Fruit fly (Drosophila melanogaster) whole organism, embryonic: ENCODE results near the gene kirre.
A peak's percentile ranks its signal among the peaks of the same experiment; 100 is the strongest.

Experiments
- Bgb ChIP-seq: fragments of 200-800 bp; sonication (Bioruptor generic); IDR thresholded peaks from 2 replicates; pipeline ENCODE4 v1.3.6; 2022; ENCODE audit warnings: missing biosample characterization, missing genetic modification characterization; ENCODE audit not compliant: partially characterized antibody
- CG11456 ChIP-seq: fragments of 200-800 bp; sonication (Bioruptor generic); IDR thresholded peaks from 3 replicates; pipeline ENCODE4 v1.3.6; 2022; ENCODE audit warnings: missing biosample characterization, missing genetic modification characterization
- CG11504 ChIP-seq: fragments of 200-800 bp; sonication (Bioruptor generic); optimal IDR thresholded peaks from 3 replicates; lab custom pipeline; 2019; ENCODE audit warnings: missing biosample characterization, mild to moderate bottlenecking, missing genetic modification characterization, moderate library complexity
- CG12942 ChIP-seq: fragments of 200-800 bp; sonication (Bioruptor generic); optimal IDR thresholded peaks from 3 replicates; lab custom pipeline; 2016; ENCODE audit warnings: missing biosample characterization, missing genetic modification characterization
- CG13287 ChIP-seq: fragments of 200-800 bp; sonication (Bioruptor generic); IDR thresholded peaks from 2 replicates; pipeline ENCODE4 v1.3.6; 2022; ENCODE audit warnings: missing biosample characterization, missing genetic modification characterization; ENCODE audit not compliant: partially characterized antibody
- CG14014 ChIP-seq: fragments of 200-800 bp; sonication (Bioruptor generic); IDR thresholded peaks from 2 replicates; pipeline ENCODE4 v1.3.6; 2022; ENCODE audit warnings: missing biosample characterization, missing genetic modification characterization
- CG15269 ChIP-seq: fragments of 200-800 bp; sonication (Bioruptor generic); optimal IDR thresholded peaks from 2 replicates; lab custom pipeline; 2018; ENCODE audit warnings: missing biosample characterization, mild to moderate bottlenecking, missing genetic modification characterization, moderate library complexity
- CG1832 ChIP-seq: fragments of 200-800 bp; sonication (Bioruptor generic); optimal IDR thresholded peaks from 2 replicates; lab custom pipeline; 2017; ENCODE audit warnings: missing biosample characterization, mild to moderate bottlenecking, missing genetic modification characterization, inconsistent platforms
- CG2875 ChIP-seq: fragments of 200-800 bp; sonication (Bioruptor generic); optimal IDR thresholded peaks from 2 replicates; lab custom pipeline; 2017; ENCODE audit warnings: missing biosample characterization, mild to moderate bottlenecking, missing genetic modification characterization, missing genetic modification reagents
- CG34224 ChIP-seq: fragments of 200-800 bp; sonication (Bioruptor generic); IDR thresholded peaks from 3 replicates; pipeline ENCODE4 v1.3.6; 2022; ENCODE audit warnings: missing biosample characterization, missing genetic modification characterization; ENCODE audit not compliant: partially characterized antibody
- CG3838 ChIP-seq: fragments of 200-800 bp; sonication (Bioruptor generic); optimal IDR thresholded peaks from 3 replicates; lab custom pipeline; 2016; ENCODE audit warnings: missing biosample characterization, missing genetic modification characterization
- CG6683 ChIP-seq: fragments of 200-800 bp; sonication (Bioruptor generic); optimal IDR thresholded peaks from 2 replicates; lab custom pipeline; 2017; ENCODE audit warnings: missing biosample characterization, mild to moderate bottlenecking, missing genetic modification characterization, missing genetic modification reagents
- CG7839 ChIP-seq: fragments of 200-800 bp; sonication (Bioruptor generic); optimal IDR thresholded peaks from 3 replicates; lab custom pipeline; 2018; ENCODE audit warnings: missing biosample characterization, mild to moderate bottlenecking, missing genetic modification characterization, moderate library complexity
- CG7928 ChIP-seq: fragments of 200-800 bp; sonication (Bioruptor generic); optimal IDR thresholded peaks from 2 replicates; lab custom pipeline; 2017; ENCODE audit warnings: missing biosample characterization, mild to moderate bottlenecking, missing genetic modification characterization
- Dad ChIP-seq: fragments of 200-800 bp; sonication (Bioruptor generic); optimal IDR thresholded peaks from 3 replicates; lab custom pipeline; 2016; ENCODE audit warnings: missing biosample characterization, missing genetic modification characterization
- Deaf1 ChIP-seq: fragments of 200-800 bp; optimal IDR thresholded peaks from 3 replicates; lab custom pipeline; 2019; ENCODE audit warnings: missing biosample characterization, mild to moderate bottlenecking, missing genetic modification characterization, moderate library complexity
- Doc2 ChIP-seq: fragments of 200-800 bp; sonication (Bioruptor generic); IDR thresholded peaks from 2 replicates; pipeline ENCODE4 v1.3.6; 2022; ENCODE audit warnings: missing biosample characterization, missing genetic modification characterization
- Doc3 ChIP-seq: fragments of 200-800 bp; sonication (Bioruptor generic); IDR thresholded peaks from 3 replicates; pipeline ENCODE4 v1.3.6; 2022; ENCODE audit warnings: missing biosample characterization, missing genetic modification characterization; ENCODE audit not compliant: partially characterized antibody
- Hey ChIP-seq: fragments of 200-800 bp; sonication (Bioruptor generic); optimal IDR thresholded peaks from 3 replicates; lab custom pipeline; 2018; ENCODE audit warnings: missing biosample characterization, mild to moderate bottlenecking, missing genetic modification characterization
- MESR4 ChIP-seq: fragments of 200-800 bp; sonication (Bioruptor generic); optimal IDR thresholded peaks from 2 replicates; lab custom pipeline; 2018; ENCODE audit warnings: missing biosample characterization, mild to moderate bottlenecking, missing genetic modification characterization, moderate library complexity
- NC2β ChIP-seq: fragments of 200-800 bp; sonication (Bioruptor generic); optimal IDR thresholded peaks from 2 replicates; lab custom pipeline; 2016; ENCODE audit warnings: missing biosample characterization, missing genetic modification characterization
- NK7.1 ChIP-seq: fragments of 200-800 bp; sonication (Bioruptor generic); optimal IDR thresholded peaks from 3 replicates; lab custom pipeline; 2016; ENCODE audit warnings: missing biosample characterization, missing genetic modification characterization
- Opbp ChIP-seq: fragments of 200-800 bp; sonication (Bioruptor generic); IDR thresholded peaks from 3 replicates; pipeline ENCODE4 v1.3.6; 2022; ENCODE audit warnings: missing biosample characterization, missing genetic modification characterization; ENCODE audit not compliant: partially characterized antibody
- Taf1 ChIP-seq: fragments of 200-800 bp; sonication (Bioruptor generic); IDR thresholded peaks from 2 replicates; pipeline ENCODE4 v1.3.6; 2022; ENCODE audit warnings: missing biosample characterization, missing genetic modification characterization
- Usf ChIP-seq: fragments of 200-800 bp; sonication (Bioruptor generic); optimal IDR thresholded peaks from 2 replicates; lab custom pipeline; 2017; ENCODE audit warnings: missing genotype, missing biosample characterization, missing genetic modification characterization
- Xrp1 ChIP-seq: fragments of 200-800 bp; sonication (Bioruptor generic); IDR thresholded peaks from 2 replicates; pipeline ENCODE4 v1.3.6; 2022; ENCODE audit warnings: missing biosample characterization, missing genetic modification characterization
- YL-1 ChIP-seq: fragments of 200-800 bp; sonication (Bioruptor generic); optimal IDR thresholded peaks from 3 replicates; lab custom pipeline; 2017; ENCODE audit warnings: missing biosample characterization, mild to moderate bottlenecking, missing genetic modification characterization
- abd-A ChIP-seq: fragments of 200-800 bp; sonication (Bioruptor generic); optimal IDR thresholded peaks from 3 replicates; lab custom pipeline; 2019; ENCODE audit warnings: missing biosample characterization, mild to moderate bottlenecking, missing genetic modification characterization, moderate library complexity
- ato ChIP-seq: fragments of 200-800 bp; sonication (Bioruptor generic); IDR thresholded peaks from 2 replicates; pipeline ENCODE4 v1.3.6; 2022; ENCODE audit warnings: missing biosample characterization, missing genetic modification characterization; ENCODE audit not compliant: partially characterized antibody
- az2 ChIP-seq: fragments of 200-800 bp; sonication (Bioruptor generic); optimal IDR thresholded peaks from 3 replicates; lab custom pipeline; 2016; ENCODE audit warnings: missing biosample characterization, missing genetic modification characterization
- bbx ChIP-seq: fragments of 200-800 bp; sonication (Bioruptor generic); IDR thresholded peaks from 2 replicates; pipeline ENCODE4 v1.3.6; 2022; ENCODE audit warnings: missing biosample characterization, missing genetic modification characterization; ENCODE audit not compliant: partially characterized antibody
- bsh ChIP-seq, 2 experiments: fragments of 200-800 bp; sonication (Bioruptor generic); optimal IDR thresholded peaks; 2 replicates each; lab custom pipeline; 2017 to 2018; ENCODE audit warnings: mild to moderate bottlenecking in 2 of 2, missing biosample characterization in 2 of 2, missing genetic modification characterization in 2 of 2, moderate library complexity in 1 of 2
- crc ChIP-seq: fragments of 200-800 bp; sonication (Bioruptor generic); optimal IDR thresholded peaks from 2 replicates; lab custom pipeline; 2016; ENCODE audit warnings: missing biosample characterization, missing genetic modification characterization
- ewg ChIP-seq: fragments of 200-800 bp; sonication (Bioruptor generic); optimal IDR thresholded peaks from 3 replicates; lab custom pipeline; 2017; ENCODE audit warnings: mild to moderate bottlenecking, missing biosample characterization, missing genetic modification reagents, missing genetic modification characterization
- fd96Cb ChIP-seq: fragments of 200-800 bp; sonication (Bioruptor generic); optimal IDR thresholded peaks from 2 replicates; lab custom pipeline; 2018; ENCODE audit warnings: missing biosample characterization, mild to moderate bottlenecking, missing genetic modification characterization, moderate library complexity
- hbn ChIP-seq: fragments of 200-800 bp; sonication (Bioruptor generic); IDR thresholded peaks from 2 replicates; pipeline ENCODE4 v1.3.6; 2022; ENCODE audit warnings: missing biosample characterization, missing genetic modification characterization; ENCODE audit not compliant: partially characterized antibody
- nom ChIP-seq: fragments of 200-800 bp; sonication (Bioruptor generic); optimal IDR thresholded peaks from 2 replicates; lab custom pipeline; 2017; ENCODE audit warnings: missing biosample characterization, missing genetic modification characterization, mild to moderate bottlenecking, moderate library complexity, missing genetic modification reagents
- onecut ChIP-seq: fragments of 200-800 bp; sonication (Bioruptor generic); IDR thresholded peaks from 2 replicates; pipeline ENCODE4 v1.3.6; 2022; ENCODE audit warnings: missing biosample characterization, missing genetic modification characterization
- pita ChIP-seq: fragments of 200-800 bp; sonication (Bioruptor generic); optimal IDR thresholded peaks from 2 replicates; lab custom pipeline; 2017; ENCODE audit warnings: missing biosample characterization, mild to moderate bottlenecking, missing genetic modification characterization
- pum ChIP-seq: fragments of 200-800 bp; sonication (Bioruptor generic); optimal IDR thresholded peaks from 2 replicates; lab custom pipeline; 2016; ENCODE audit warnings: missing biosample characterization, missing genetic modification characterization
- seq ChIP-seq: fragments of 200-800 bp; sonication (Bioruptor generic); IDR thresholded peaks from 2 replicates; pipeline ENCODE4 v1.3.6; 2022; ENCODE audit warnings: missing biosample characterization, missing genetic modification characterization
- slou ChIP-seq: fragments of 200-800 bp; sonication (Bioruptor generic); optimal IDR thresholded peaks from 3 replicates; lab custom pipeline; 2016; ENCODE audit warnings: missing biosample characterization, missing genetic modification characterization
- slp2 ChIP-seq: fragments of 200-800 bp; sonication (Bioruptor generic); optimal IDR thresholded peaks from 2 replicates; lab custom pipeline; 2016; ENCODE audit warnings: missing biosample characterization, missing genetic modification characterization
- sr ChIP-seq: fragments of 200-800 bp; sonication (Bioruptor generic); IDR thresholded peaks from 3 replicates; pipeline ENCODE4 v1.3.6; 2022; ENCODE audit warnings: missing biosample characterization, missing genetic modification characterization
- tgo ChIP-seq: fragments of 200-800 bp; sonication (Bioruptor generic); IDR thresholded peaks from 3 replicates; pipeline ENCODE4 v1.3.6; 2022; ENCODE audit warnings: missing biosample characterization, missing genetic modification characterization
- tin ChIP-seq: fragments of 200-800 bp; sonication (Bioruptor generic); optimal IDR thresholded peaks from 3 replicates; lab custom pipeline; 2016; ENCODE audit warnings: missing biosample characterization, missing genetic modification characterization
- yki ChIP-seq: fragments of >200 bp; optimal IDR thresholded peaks from 3 replicates; lab custom pipeline; 2018
- z ChIP-seq: fragments of 200-800 bp; sonication (Bioruptor generic); IDR thresholded peaks from 3 replicates; pipeline ENCODE4 v1.3.6; 2022; ENCODE audit warnings: missing biosample characterization, missing genetic modification characterization

Gene kirre

dm6 chrX:3174881-3175874 is 435.0 kb downstream of the kirre start, which contains the start of gene CG3939 (continued):
- no peak for TF ChIP-seq CG6683
- TF ChIP-seq CG11456: 0 out of 3 replicates have a peak, but pooled peaks have one; percentile 23
- no peak for TF ChIP-seq crc
- TF ChIP-seq CG12942 (GFP tag; lab: Kevin White, UChicago): no peak
- no peak for TF ChIP-seq CG7839 (tag; lab: Kevin White, UChicago)
- TF ChIP-seq Taf1: no peak
- no peak for TF ChIP-seq Doc3
- TF ChIP-seq nom (GFP tag; lab: Kevin White, UChicago): peak; percentile 68
- TF ChIP-seq onecut: no peak
- no peak for TF ChIP-seq YL-1 (GFP tag; lab: Kevin White, UChicago)
- TF ChIP-seq ato (GFP tag; lab: Robert Waterston, UW): no peak
- TF ChIP-seq pita (GFP tag; lab: Kevin White, UChicago): no peak
- TF ChIP-seq CG7928 (GFP tag; lab: Kevin White, UChicago): no peak
- TF ChIP-seq fd96Cb: no peak
- no peak for TF ChIP-seq Usf (GFP tag; lab: Kevin White, UChicago)
- no peak for TF ChIP-seq MESR4 (GFP tag; lab: Kevin White, UChicago)
- TF ChIP-seq slp2 (GFP tag; lab: Kevin White, UChicago): no peak
- no peak for TF ChIP-seq Dad (GFP tag; lab: Kevin White, UChicago)
- TF ChIP-seq pum (GFP tag; lab: Kevin White, UChicago): no peak
- TF ChIP-seq bsh (GFP tag; optimal IDR thresholded peaks at IDR 0.05; lab: Kevin White, UChicago): peak in 1 of 2 experiments; percentile 45
- no peak for TF ChIP-seq hbn (GFP tag; lab: Robert Waterston, UW)
- TF ChIP-seq CG3838 (GFP tag; lab: Kevin White, UChicago): no peak
- TF ChIP-seq sr (GFP tag; lab: Robert Waterston, UW): no peak
- TF ChIP-seq NK7.1 (GFP tag; lab: Kevin White, UChicago): no peak
- no peak for TF ChIP-seq CG15269 (tag; lab: Kevin White, UChicago)
- TF ChIP-seq az2: no peak
- TF ChIP-seq, all 482 proteins: peak for 19

dm6 chrX:3176193-3176592 is 436.0 kb downstream of the kirre start, which contains the start of gene dnc:
Gene dnc (plus strand): TSS chrX:3176440.
- TF ChIP-seq CG1832 (GFP tag; lab: Kevin White, UChicago): peak; percentile 55
- TF ChIP-seq Doc2 (GFP tag; lab: Robert Waterston, UW): no peak
- TF ChIP-seq CG11504 (tag; lab: Kevin White, UChicago): no peak
- TF ChIP-seq bbx (GFP tag; lab: Robert Waterston, UW): peak; percentile 59; the same call in 1 of the 2 replicates
- peak; percentile 99 for TF ChIP-seq z (GFP tag; lab: Robert Waterston, UW)
- TF ChIP-seq slou: no peak
- peak; percentile 61 for TF ChIP-seq abd-A (tag; lab: Kevin White, UChicago)
- no peak for TF ChIP-seq tin (GFP tag; lab: Kevin White, UChicago)
- peak; percentile 43 for TF ChIP-seq yki (lab: Kevin White, UChicago)
- TF ChIP-seq CG34224 (GFP tag; lab: Robert Waterston, UW): peak; percentile 44
- peak; percentile 31 for TF ChIP-seq CG13287 (GFP tag; lab: Robert Waterston, UW)
- TF ChIP-seq ewg (GFP tag; lab: Kevin White, UChicago): peak; percentile 48
- TF ChIP-seq seq (GFP tag; lab: Robert Waterston, UW): peak; percentile 40; the same call in 1 of the 2 replicates
- no peak for TF ChIP-seq CG14014 (GFP tag; lab: Robert Waterston, UW)
- TF ChIP-seq NC2β (GFP tag; lab: Kevin White, UChicago): no peak
- peak; percentile 69; the same call in 1 of the 2 replicates for TF ChIP-seq Bgb (GFP tag; lab: Robert Waterston, UW)
- 0 out of 3 replicates have a peak, but pooled peaks have one; percentile 55 for TF ChIP-seq Opbp
- peak; percentile 51 for TF ChIP-seq Hey
- TF ChIP-seq tgo: no peak
- no peak for TF ChIP-seq CG2875 (GFP tag; lab: Kevin White, UChicago)
- 0 out of 2 replicates have a peak, but pooled peaks have one; percentile 9 for TF ChIP-seq Xrp1 (GFP tag; lab: Robert Waterston, UW)
- TF ChIP-seq Deaf1 (tag; lab: Kevin White, UChicago): peak; percentile 79
